Worm (Caenorhabditis elegans): ENCODE data around the gene W05E10.1.

W05E10.1 gene

DNA sequence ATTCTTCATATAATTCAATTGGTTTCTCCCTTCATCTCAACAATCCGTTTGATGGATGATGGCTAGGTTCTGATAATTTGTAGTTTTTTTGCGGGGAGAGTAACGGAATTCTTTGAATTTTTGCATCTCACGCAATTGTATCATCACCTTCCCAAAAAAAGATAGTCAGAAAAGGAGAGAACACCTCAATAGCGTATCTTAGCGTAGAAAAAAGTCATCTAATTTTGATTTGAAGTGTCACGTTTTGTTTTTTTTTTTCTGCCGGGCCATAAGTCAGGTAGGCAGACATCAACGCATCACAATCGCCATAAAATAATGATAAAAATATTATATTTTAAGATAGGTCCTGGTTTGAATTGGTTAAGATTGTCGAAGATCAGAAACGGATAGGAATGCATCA is 15.0 kb downstream of the W05E10.1 start:
- TF ChIP-seq aha-1 (tag): no peak
- TF ChIP-seq ceh-82 (tag; optimal IDR thresholded peaks at IDR 0.05): no peak
- no peak for TF ChIP-seq madf-9 (GFP tag; conservative IDR thresholded peaks at IDR 0.05)
- TF ChIP-seq mes-2 (tag; optimal IDR thresholded peaks at IDR 0.05; ENCODE audit: poor library complexity, severe bottlenecking): no peak
- TF ChIP-seq nhr-28 (tag; optimal IDR thresholded peaks at IDR 0.05): peak; percentile 25
- TF ChIP-seq duxl-1 (tag; optimal IDR thresholded peaks at IDR 0.05; ENCODE audit: poor library complexity): no peak
- TF ChIP-seq unc-130 (GFP tag; optimal IDR thresholded peaks at IDR 0.05): no peak
- TF ChIP-seq nhr-237 (tag; optimal IDR thresholded peaks at IDR 0.05): no peak
- TF ChIP-seq dmd-9 (GFP tag; IDR thresholded peaks at IDR 0.05): no peak
- TF ChIP-seq skn-1 (tag; optimal IDR thresholded peaks at IDR 0.05): no peak
- TF ChIP-seq ceh-44 (GFP tag; IDR thresholded peaks at IDR 0.05): no peak
- TF ChIP-seq ceh-62 (tag; optimal IDR thresholded peaks at IDR 0.05): no peak
- TF ChIP-seq F26F4.8 (GFP tag; conservative IDR thresholded peaks at IDR 0.05): no peak
- TF ChIP-seq daf-8 (GFP tag; IDR thresholded peaks at IDR 0.05): no peak
- TF ChIP-seq R02D3.7 (tag; optimal IDR thresholded peaks at IDR 0.05): no peak
- no peak for TF ChIP-seq set-16 (GFP tag; IDR thresholded peaks at IDR 0.05)
- peak; percentile 38 for TF ChIP-seq cey-2 (tag; optimal IDR thresholded peaks at IDR 0.05; ENCODE audit: borderline replicate concordance, insufficient read depth)
- peak; percentile 39 for TF ChIP-seq hlh-30 (tag; optimal IDR thresholded peaks at IDR 0.05; ENCODE audit: insufficient read depth)
- no peak for TF ChIP-seq mxl-2 (GFP tag; conservative IDR thresholded peaks at IDR 0.05)
- TF ChIP-seq F49E8.2 (tag; optimal IDR thresholded peaks at IDR 0.05; ENCODE audit: borderline replicate concordance): no peak
- no peak for TF ChIP-seq F37D6.2 (tag; optimal IDR thresholded peaks at IDR 0.05)
- TF ChIP-seq hlh-11 (tag; optimal IDR thresholded peaks at IDR 0.05): peak; percentile 5
- TF ChIP-seq tra-1 (GFP tag; IDR thresholded peaks at IDR 0.05): peak; percentile 49; the same call in 1 of the 2 replicates

DNA sequence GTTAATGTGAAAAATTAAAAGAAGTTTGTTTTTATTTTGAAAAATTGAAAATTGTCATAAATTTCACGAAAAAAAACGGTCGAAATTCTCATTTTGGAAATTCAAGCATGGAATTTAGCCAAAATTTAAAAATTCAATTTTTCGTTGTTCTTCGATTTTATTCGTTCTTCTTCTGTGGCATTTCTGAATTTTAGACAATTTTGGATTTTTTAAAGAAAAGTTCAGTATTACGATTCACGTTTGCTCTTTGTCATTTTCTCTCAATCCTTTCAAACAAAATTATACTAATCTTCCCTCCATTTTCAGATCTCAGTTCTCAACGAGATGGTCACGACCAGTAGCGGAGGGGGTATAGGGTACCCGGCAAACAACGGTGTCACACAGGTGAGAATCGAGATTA is 15.9 kb downstream of the W05E10.1 start, which contains the start of gene ape-1:
TSS of gene ape-1 (plus strand) at position 301 of the 400 bp plus-strand sequence.
- TF ChIP-seq ceh-82 (tag; optimal IDR thresholded peaks at IDR 0.05) (no peak), nhr-77 (tag; optimal IDR thresholded peaks at IDR 0.05) (no peak), spr-3 (GFP tag; optimal IDR thresholded peaks at IDR 0.05) (no peak), nhr-28 (tag; optimal IDR thresholded peaks at IDR 0.05) (no peak), aha-1 (tag) (no peak), lin-15B (tag; optimal IDR thresholded peaks at IDR 0.05) (no peak)

DNA sequence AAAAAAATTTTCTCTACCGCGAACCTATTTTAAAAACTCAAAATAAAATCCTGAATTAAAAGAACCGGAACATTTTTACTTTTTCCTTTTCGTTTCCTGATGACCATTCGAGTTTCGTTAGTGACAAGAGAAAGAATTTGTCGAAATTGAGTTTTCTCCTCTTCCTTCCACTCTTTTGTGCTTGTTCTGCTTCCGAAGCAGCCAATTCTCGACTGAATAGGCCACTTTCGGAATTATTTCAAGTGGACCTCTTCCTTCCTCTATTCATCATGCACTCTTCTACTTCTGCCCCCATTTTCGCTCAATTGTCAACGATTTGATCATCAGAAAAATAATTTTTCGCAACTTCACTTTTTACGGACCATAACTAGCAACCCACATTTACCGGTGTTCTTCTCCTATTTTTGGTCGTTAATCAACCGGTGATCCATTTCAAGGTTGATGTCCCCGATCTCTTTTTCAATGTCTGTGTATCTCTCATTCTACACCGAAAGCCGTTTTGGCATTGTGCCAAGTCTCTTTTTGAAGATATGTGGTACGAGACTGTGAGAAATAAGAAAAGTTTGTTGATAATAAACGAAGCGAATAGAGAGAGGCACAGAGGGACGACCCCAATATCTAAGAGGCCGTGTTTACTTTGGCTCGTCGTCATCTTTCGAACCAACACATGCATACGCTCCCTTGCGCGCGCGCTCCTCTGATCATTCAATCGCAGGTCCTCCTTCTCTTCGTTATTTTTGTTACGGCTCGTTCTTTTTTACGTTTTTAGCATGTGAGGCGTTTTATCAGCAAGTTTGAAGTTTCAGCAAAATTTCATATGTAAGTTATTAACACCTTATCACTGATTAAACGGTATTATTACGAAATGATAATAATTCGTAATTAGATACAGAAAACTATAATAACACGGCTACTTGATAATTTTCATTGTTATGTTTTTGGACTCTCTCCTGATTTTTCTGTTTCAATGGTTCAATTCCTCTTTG is 16.6 kb downstream of the W05E10.1 start:
- TF ChIP-seq lin-29 (GFP tag; IDR thresholded peaks at IDR 0.05) (no peak), nhr-111 (GFP tag; optimal IDR thresholded peaks at IDR 0.05) (no peak), set-16 (GFP tag; IDR thresholded peaks at IDR 0.05) (no peak), hmg-1.1 (GFP tag; IDR thresholded peaks at IDR 0.05) (no peak), aly-2 (tag; optimal IDR thresholded peaks at IDR 0.05) (no peak), Y48G9A.11 (GFP tag; IDR thresholded peaks at IDR 0.05) (no peak), hlh-11 (tag; optimal IDR thresholded peaks at IDR 0.05) (peak; percentile 49), pha-4 (GFP tag; IDR thresholded peaks at IDR 0.05) (no peak), pha-4 (tag; optimal IDR thresholded peaks at IDR 0.05) (peak; percentile 84), nhr-10 (tag; optimal IDR thresholded peaks at IDR 0.05) (no peak), nhr-6 (tag; optimal IDR thresholded peaks at IDR 0.05) (peak; percentile 24), unc-62 (GFP tag; optimal IDR thresholded peaks at IDR 0.05 in 1 of 2) (peak in 1 of 2 experiments; percentile 69), unc-62 (tag; optimal IDR thresholded peaks at IDR 0.05) (no peak), fkh-10 (GFP tag; optimal IDR thresholded peaks at IDR 0.05) (peak; percentile 78), spr-1 (tag; optimal IDR thresholded peaks at IDR 0.05) (no peak), spr-3 (GFP tag; optimal IDR thresholded peaks at IDR 0.05) (no peak), arid-1 (GFP tag; conservative IDR thresholded peaks at IDR 0.05) (no peak), Y105C5A.15 (GFP tag; IDR thresholded peaks at IDR 0.05) (no peak), mxl-3 (GFP tag; optimal IDR thresholded peaks at IDR 0.05) (no peak), zag-1 (tag; optimal IDR thresholded peaks at IDR 0.05) (no peak), T26A8.4 (GFP tag; IDR thresholded peaks at IDR 0.05) (no peak), vab-7 (GFP tag; IDR thresholded peaks at IDR 0.05) (no peak), ctbp-1 (GFP tag; IDR thresholded peaks at IDR 0.05) (0 out of 2 replicates have a peak, but pooled peaks have one; percentile 22), pqm-1 (tag; optimal IDR thresholded peaks at IDR 0.05) (peak; percentile 42), hlh-30 (tag; optimal IDR thresholded peaks at IDR 0.05; ENCODE audit: insufficient read depth) (peak; percentile 51)

Measured in whole organism, L4 larva.